Worm (Caenorhabditis elegans): ENCODE measurements around the gene F35A5.8.

DNA sequence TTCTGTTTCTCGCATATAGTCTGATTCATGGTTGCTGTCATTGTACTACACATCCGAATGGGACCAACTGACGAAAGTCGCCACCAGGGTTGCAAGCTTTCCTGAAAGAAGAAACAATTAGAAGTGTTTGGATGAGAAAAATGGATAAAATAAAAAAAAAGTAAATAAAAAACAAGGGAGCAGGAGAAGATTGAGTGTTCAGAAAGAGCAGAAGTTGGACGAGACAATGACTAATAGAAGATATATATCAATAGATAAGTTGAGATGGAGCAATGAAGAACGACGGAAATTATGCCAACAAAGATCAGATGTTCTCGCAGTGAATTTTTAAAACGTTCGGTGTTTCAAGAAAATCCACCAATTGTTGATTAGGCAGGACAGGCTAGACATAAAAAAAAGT, 23.6 kb upstream of the F35A5.8 start, which contains the start of gene fkh-9:
- TF ChIP-seq pag-3 (tag; optimal IDR thresholded peaks at IDR 0.05; ENCODE audit: borderline replicate concordance) (no peak), nfya-1 (tag; optimal IDR thresholded peaks at IDR 0.05) (no peak), che-1 (tag; optimal IDR thresholded peaks at IDR 0.05) (no peak), elt-2 (tag; optimal IDR thresholded peaks at IDR 0.05) (no peak), ceh-6 (GFP tag; optimal IDR thresholded peaks at IDR 0.05) (no peak), unc-3 (GFP tag; conservative IDR thresholded peaks at IDR 0.05) (no peak), unc-3 (tag; optimal IDR thresholded peaks at IDR 0.05) (no peak), hlh-8 (tag; optimal IDR thresholded peaks at IDR 0.05) (no peak), pqm-1 (tag; optimal IDR thresholded peaks at IDR 0.05) (no peak), mec-3 (tag; optimal IDR thresholded peaks at IDR 0.05; ENCODE audit: borderline replicate concordance) (no peak)
